Worm (Caenorhabditis elegans): ENCODE measurements around the gene C40C9.3.

C40C9.3 gene

ce11 chrX:13638351-13638958 lies 8.9 kb upstream of the C40C9.3 start:
- TF ChIP-seq F13C5.2 (tag; optimal IDR thresholded peaks at IDR 0.05) = no peak
- TF ChIP-seq hnd-1 (tag; optimal IDR thresholded peaks at IDR 0.05) = no peak
- TF ChIP-seq sea-1 (GFP tag; conservative IDR thresholded peaks at IDR 0.05) = no peak
- TF ChIP-seq ets-7 (tag; optimal IDR thresholded peaks at IDR 0.05) = no peak
- no peak for TF ChIP-seq scrt-1 (GFP tag; IDR thresholded peaks at IDR 0.05)
- TF ChIP-seq aly-1 (tag; optimal IDR thresholded peaks at IDR 0.05) = no peak
- no peak for TF ChIP-seq hmbx-1 (tag; optimal IDR thresholded peaks at IDR 0.05)
- TF ChIP-seq ceh-13 (GFP tag; optimal IDR thresholded peaks at IDR 0.05) = no peak
- no peak for TF ChIP-seq tra-4 (tag; optimal IDR thresholded peaks at IDR 0.05)
- TF ChIP-seq tbx-11 (GFP tag; IDR thresholded peaks at IDR 0.05) = no peak
- TF ChIP-seq tbx-37 (GFP tag; conservative IDR thresholded peaks at IDR 0.05) = no peak
- no peak for TF ChIP-seq hmg-4 (GFP tag; optimal IDR thresholded peaks at IDR 0.05)
- TF ChIP-seq pes-1 (GFP tag; IDR thresholded peaks at IDR 0.05) = no peak
- TF ChIP-seq B0310.2 (tag; optimal IDR thresholded peaks at IDR 0.05) = no peak
- no peak for TF ChIP-seq ceh-36 (tag; optimal IDR thresholded peaks at IDR 0.05)
- TF ChIP-seq ama-1 (optimal IDR thresholded peaks at IDR 0.05) = no peak

- TF ChIP-seq pes-1 (GFP tag; IDR thresholded peaks at IDR 0.05) = no peak
Measured at ce11 chrX:13639577-13639976, 7.8 kb upstream of the C40C9.3 start, which contains the start of gene twk-20. TSS of gene twk-20 (plus strand) at chrX:13639877.

ce11 chrX:13644884-13645283 lies 2.5 kb upstream of the C40C9.3 start:
- TF ChIP-seq hmg-4 (GFP tag; optimal IDR thresholded peaks at IDR 0.05) (no peak), scrt-1 (GFP tag; IDR thresholded peaks at IDR 0.05) (no peak), hmbx-1 (tag; optimal IDR thresholded peaks at IDR 0.05) (no peak), sea-1 (GFP tag; conservative IDR thresholded peaks at IDR 0.05) (no peak), tra-4 (tag; optimal IDR thresholded peaks at IDR 0.05) (no peak), tbx-11 (GFP tag; IDR thresholded peaks at IDR 0.05) (no peak), ama-1 (optimal IDR thresholded peaks at IDR 0.05) (no peak), ceh-36 (tag; optimal IDR thresholded peaks at IDR 0.05) (no peak)

- TF ChIP-seq ceh-36 (tag; optimal IDR thresholded peaks at IDR 0.05) = no peak
Measured at ce11 chrX:13646798-13647197, 607 bp upstream of the C40C9.3 start, which contains the start of gene acr-9. TSS of gene acr-9 (minus strand) at chrX:13646898.

- TF ChIP-seq pes-1 (GFP tag; IDR thresholded peaks at IDR 0.05) (no peak), ceh-36 (tag; optimal IDR thresholded peaks at IDR 0.05) (no peak), ceh-13 (GFP tag; optimal IDR thresholded peaks at IDR 0.05) (no peak), aly-1 (tag; optimal IDR thresholded peaks at IDR 0.05) (no peak), B0310.2 (tag; optimal IDR thresholded peaks at IDR 0.05) (no peak), tra-4 (tag; optimal IDR thresholded peaks at IDR 0.05) (no peak), scrt-1 (GFP tag; IDR thresholded peaks at IDR 0.05) (no peak), ama-1 (optimal IDR thresholded peaks at IDR 0.05) (no peak), tbx-37 (GFP tag; conservative IDR thresholded peaks at IDR 0.05) (no peak), ets-7 (tag; optimal IDR thresholded peaks at IDR 0.05) (no peak), flt-1 (GFP tag; IDR thresholded peaks at IDR 0.05) (no peak)
Measured at ce11 chrX:13650799-13651198, 3.4 kb downstream of the C40C9.3 start, which contains the start of gene C40C9.4. TSS of gene C40C9.4 (plus strand) at chrX:13651099.

ce11 chrX:13653573-13653972 lies 6.2 kb downstream of the C40C9.3 start:
- TF ChIP-seq scrt-1 (GFP tag; IDR thresholded peaks at IDR 0.05) = peak; percentile 80
- TF ChIP-seq ama-1 (optimal IDR thresholded peaks at IDR 0.05) = no peak
- peak; percentile 69; the same call in 1 of the 2 replicates for TF ChIP-seq tbx-11 (GFP tag; IDR thresholded peaks at IDR 0.05)
- peak; percentile 45 for TF ChIP-seq hnd-1 (tag; optimal IDR thresholded peaks at IDR 0.05)
- no peak for TF ChIP-seq hmbx-1 (tag; optimal IDR thresholded peaks at IDR 0.05)
- no peak for TF ChIP-seq tra-4 (tag; optimal IDR thresholded peaks at IDR 0.05)
- TF ChIP-seq F13C5.2 (tag; optimal IDR thresholded peaks at IDR 0.05) = no peak
- peak; percentile 72 for TF ChIP-seq tbx-37 (GFP tag; conservative IDR thresholded peaks at IDR 0.05)
- peak; percentile 82 for TF ChIP-seq sea-1 (GFP tag; conservative IDR thresholded peaks at IDR 0.05)
- peak; percentile 58 for TF ChIP-seq B0310.2 (tag; optimal IDR thresholded peaks at IDR 0.05)
- TF ChIP-seq flt-1 (GFP tag; IDR thresholded peaks at IDR 0.05) = peak; percentile 74
- peak; percentile 53 for TF ChIP-seq hmg-4 (GFP tag; optimal IDR thresholded peaks at IDR 0.05)
- peak; percentile 61 for TF ChIP-seq ceh-36 (tag; optimal IDR thresholded peaks at IDR 0.05)
- peak; percentile 8 for TF ChIP-seq ceh-13 (GFP tag; optimal IDR thresholded peaks at IDR 0.05)
- TF ChIP-seq pes-1 (GFP tag; IDR thresholded peaks at IDR 0.05) = peak; percentile 87
- no peak for TF ChIP-seq ets-7 (tag; optimal IDR thresholded peaks at IDR 0.05)
- TF ChIP-seq aly-1 (tag; optimal IDR thresholded peaks at IDR 0.05) = peak; percentile 19

- TF ChIP-seq B0310.2 (tag; optimal IDR thresholded peaks at IDR 0.05) (no peak), tbx-11 (GFP tag; IDR thresholded peaks at IDR 0.05) (no peak), pes-1 (GFP tag; IDR thresholded peaks at IDR 0.05) (no peak), aly-1 (tag; optimal IDR thresholded peaks at IDR 0.05) (no peak), ceh-36 (tag; optimal IDR thresholded peaks at IDR 0.05) (no peak), hmbx-1 (tag; optimal IDR thresholded peaks at IDR 0.05) (no peak), ets-7 (tag; optimal IDR thresholded peaks at IDR 0.05) (no peak), tbx-37 (GFP tag; conservative IDR thresholded peaks at IDR 0.05) (no peak), tra-4 (tag; optimal IDR thresholded peaks at IDR 0.05) (no peak), hmg-4 (GFP tag; optimal IDR thresholded peaks at IDR 0.05) (no peak), sea-1 (GFP tag; conservative IDR thresholded peaks at IDR 0.05) (no peak)
Measured at ce11 chrX:13654276-13654675, 6.9 kb downstream of the C40C9.3 start.

ce11 chrX:13655769-13656168 lies 8.4 kb downstream of the C40C9.3 start:
- TF ChIP-seq ceh-13 (GFP tag; optimal IDR thresholded peaks at IDR 0.05) (no peak), B0310.2 (tag; optimal IDR thresholded peaks at IDR 0.05) (no peak), ama-1 (optimal IDR thresholded peaks at IDR 0.05) (no peak), tbx-37 (GFP tag; conservative IDR thresholded peaks at IDR 0.05) (no peak), aly-1 (tag; optimal IDR thresholded peaks at IDR 0.05) (no peak), ets-7 (tag; optimal IDR thresholded peaks at IDR 0.05) (no peak), hmbx-1 (tag; optimal IDR thresholded peaks at IDR 0.05) (no peak)

All from whole organism, early embryonic.